Fruit fly (Drosophila melanogaster): ENCODE measurements around the gene pigs.

DNA sequence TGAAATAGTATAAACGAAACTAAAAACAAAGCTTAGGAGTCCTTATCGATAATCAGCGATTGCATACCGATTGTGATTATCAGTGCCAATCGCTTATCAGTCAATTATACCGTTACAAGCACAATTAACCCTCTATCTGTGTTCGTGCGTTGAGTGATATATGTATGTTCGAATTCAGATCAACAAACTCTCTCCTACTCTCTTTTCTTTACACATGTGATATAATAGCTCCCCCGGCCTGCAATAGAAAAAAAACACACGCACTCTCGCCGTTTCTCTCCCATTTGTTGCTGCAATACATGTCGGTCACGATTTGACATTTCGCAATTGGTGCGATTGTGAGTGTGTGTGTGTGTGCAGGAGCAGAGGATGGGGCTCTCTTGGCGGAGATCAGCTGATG is 62.5 kb downstream of the pigs start:
- peak; percentile 83 for TF ChIP-seq EcR (GFP tag; optimal IDR thresholded peaks at IDR 0.05)
- no peak for TF ChIP-seq CG14655 (GFP tag; optimal IDR thresholded peaks at IDR 0.05)
- no peak for TF ChIP-seq CG12605 (GFP tag; IDR thresholded peaks at IDR 0.05)
- no peak for TF ChIP-seq D1 (tag; optimal IDR thresholded peaks at IDR 0.05)
- TF ChIP-seq Snoo (tag; optimal IDR thresholded peaks at IDR 0.05) = no peak
- no peak for TF ChIP-seq CG9948 (tag; optimal IDR thresholded peaks at IDR 0.05)
- TF ChIP-seq CG8159 (tag; optimal IDR thresholded peaks at IDR 0.05) = no peak
- TF ChIP-seq Ets98B (GFP tag; IDR thresholded peaks at IDR 0.05) = no peak
- no peak for TF ChIP-seq rn (GFP tag; IDR thresholded peaks at IDR 0.05)
- no peak for TF ChIP-seq CG32121 (GFP tag; IDR thresholded peaks at IDR 0.05)
- no peak for TF ChIP-seq CG34367 (tag; optimal IDR thresholded peaks at IDR 0.05)
